Worm (Caenorhabditis elegans): ENCODE measurements around the gene K03H1.12.

- no peak for TF ChIP-seq zag-1 (tag; optimal IDR thresholded peaks at IDR 0.05)
- no peak for TF ChIP-seq pqm-1 (tag; optimal IDR thresholded peaks at IDR 0.05)
- no peak for TF ChIP-seq nhr-28 (tag; optimal IDR thresholded peaks at IDR 0.05)
- no peak for TF ChIP-seq ama-1 (optimal IDR thresholded peaks at IDR 0.05)
- TF ChIP-seq nhr-48 (tag; optimal IDR thresholded peaks at IDR 0.05): no peak
- TF ChIP-seq fkh-10 (GFP tag; optimal IDR thresholded peaks at IDR 0.05): no peak
- TF ChIP-seq mxl-3 (GFP tag; optimal IDR thresholded peaks at IDR 0.05): no peak
- peak in 1 of 2 experiments; percentile 57 for TF ChIP-seq unc-62 (GFP tag; optimal IDR thresholded peaks at IDR 0.05 in 1 of 2)
- no peak for TF ChIP-seq unc-62 (tag; optimal IDR thresholded peaks at IDR 0.05)
- TF ChIP-seq nhr-25 (tag; optimal IDR thresholded peaks at IDR 0.05; ENCODE audit: borderline replicate concordance, insufficient read depth): no peak
- TF ChIP-seq egl-43 (GFP tag; IDR thresholded peaks at IDR 0.05): no peak
- no peak for TF ChIP-seq attf-4 (tag; optimal IDR thresholded peaks at IDR 0.05)
- no peak for TF ChIP-seq nhr-237 (tag; optimal IDR thresholded peaks at IDR 0.05)
- no peak for TF ChIP-seq T20F7.1 (GFP tag; optimal IDR thresholded peaks at IDR 0.05)
- TF ChIP-seq nhr-77 (tag; optimal IDR thresholded peaks at IDR 0.05): no peak
Observed at ce11 chrIII:9964416-9964815, 23.0 kb downstream of the K03H1.12 start.

Measured in whole organism, L4 larva.